Worm (Caenorhabditis elegans) whole organism, mixed stage, embryonic: ENCODE measurements around the gene gly-1.
A peak's percentile ranks its signal among the peaks of the same experiment; 100 is the strongest.

Experiments used
- M03D4.4 ChIP-seq: sonication (generic microtip); optimal IDR thresholded peaks from 2 replicates; lab custom pipeline; 2017; ENCODE audit warnings: mild to moderate bottlenecking, missing genetic modification characterization, missing compliant biosample characterization
- ceh-39 ChIP-seq: fragments of 150-350 bp; optimal IDR thresholded peaks from 2 replicates; lab custom pipeline; 2014; ENCODE audit warnings: missing biosample characterization, missing genetic modification characterization
- ceh-43 ChIP-seq: fragments of 200-800 bp; sonication (Bioruptor generic); optimal IDR thresholded peaks from 2 replicates; lab custom pipeline; 2018; ENCODE audit warnings: mild to moderate bottlenecking, missing genetic modification characterization, moderate library complexity, missing compliant biosample characterization
- ceh-83 ChIP-seq: fragments of 200-800 bp; sonication (Bioruptor generic); optimal IDR thresholded peaks from 2 replicates; lab custom pipeline; 2018; ENCODE audit warnings: mild to moderate bottlenecking, missing genetic modification characterization, missing compliant biosample characterization
- ces-1 ChIP-seq: fragments of 150-350 bp; optimal IDR thresholded peaks from 2 replicates; lab custom pipeline; 2014; ENCODE audit warnings: missing biosample characterization, missing genetic modification reagents, missing genetic modification characterization
- cnd-1 ChIP-seq: fragments of 200-800 bp; sonication (Bioruptor generic); optimal IDR thresholded peaks from 2 replicates; lab custom pipeline; 2018; ENCODE audit warnings: mild to moderate bottlenecking, missing genetic modification characterization, missing compliant biosample characterization
- drap-1 ChIP-seq: fragments of 200-800 bp; sonication (Bioruptor generic); optimal IDR thresholded peaks from 3 replicates; lab custom pipeline; 2018; ENCODE audit warnings: mild to moderate bottlenecking, missing genetic modification characterization, missing compliant biosample characterization
- elt-1 ChIP-seq: sonication (generic microtip); optimal IDR thresholded peaks from 2 replicates; lab custom pipeline; 2017; ENCODE audit warnings: missing genetic modification characterization, mild to moderate bottlenecking, missing compliant biosample characterization, antibody characterized with exemption, moderate library complexity, borderline replicate concordance; ENCODE audit not compliant: insufficient read depth
- elt-3 ChIP-seq: fragments of 150-350 bp; optimal IDR thresholded peaks from 2 replicates; lab custom pipeline; 2014; ENCODE audit warnings: missing biosample characterization, missing genetic modification characterization
- flh-1 ChIP-seq: fragments of 200-800 bp; sonication (Bioruptor generic); optimal IDR thresholded peaks from 2 replicates; lab custom pipeline; 2018; ENCODE audit warnings: mild to moderate bottlenecking, missing genetic modification characterization, moderate library complexity, missing compliant biosample characterization
- ham-2 ChIP-seq: fragments of 200-800 bp; sonication (Bioruptor generic); optimal IDR thresholded peaks from 2 replicates; lab custom pipeline; 2018; ENCODE audit warnings: mild to moderate bottlenecking, missing genetic modification characterization, missing compliant biosample characterization
- hlh-1 ChIP-seq: fragments of 150-350 bp; optimal IDR thresholded peaks from 2 replicates; lab custom pipeline; 2014; ENCODE audit warnings: missing biosample characterization, missing genetic modification reagents, missing genetic modification characterization
- lin-13 ChIP-seq: fragments of 150-350 bp; optimal IDR thresholded peaks from 2 replicates; lab custom pipeline; 2014; ENCODE audit warnings: missing biosample characterization, missing genetic modification characterization
- lsy-2 ChIP-seq: fragments of 150-350 bp; optimal IDR thresholded peaks from 2 replicates; lab custom pipeline; 2014; ENCODE audit warnings: missing biosample characterization, missing genetic modification characterization
- mab-5 ChIP-seq: fragments of 150-350 bp; optimal IDR thresholded peaks from 2 replicates; lab custom pipeline; 2014; ENCODE audit warnings: missing biosample characterization, missing genetic modification characterization
- mep-1 ChIP-seq: fragments of 150-350 bp; optimal IDR thresholded peaks from 2 replicates; lab custom pipeline; 2017; ENCODE audit warnings: missing biosample characterization, missing genetic modification reagents, missing genetic modification characterization, inconsistent platforms
- nhr-12 ChIP-seq: fragments of 150-350 bp; optimal IDR thresholded peaks from 2 replicates; lab custom pipeline; 2014; ENCODE audit warnings: missing biosample characterization, missing genetic modification characterization
- nhr-2 ChIP-seq: fragments of 150-350 bp; optimal IDR thresholded peaks from 2 replicates; lab custom pipeline; 2014; ENCODE audit warnings: missing biosample characterization, missing genetic modification characterization
- nhr-237 ChIP-seq: fragments of 150-350 bp; optimal IDR thresholded peaks from 2 replicates; lab custom pipeline; 2014; ENCODE audit warnings: missing biosample characterization, missing genetic modification characterization
- nhr-28 ChIP-seq: fragments of 150-350 bp; optimal IDR thresholded peaks from 2 replicates; lab custom pipeline; 2014; ENCODE audit warnings: missing biosample characterization, missing genetic modification characterization
- nhr-76 ChIP-seq: sonication (generic microtip); optimal IDR thresholded peaks from 2 replicates; lab custom pipeline; 2017; ENCODE audit warnings: missing biosample characterization, missing genetic modification characterization
- pha-4 ChIP-seq: fragments of 150-350 bp; optimal IDR thresholded peaks from 2 replicates; lab custom pipeline; 2018; ENCODE audit warnings: missing biosample characterization, missing genetic modification reagents, missing genetic modification characterization
- snpc-4 ChIP-seq: fragments of 150-350 bp; optimal IDR thresholded peaks from 2 replicates; lab custom pipeline; 2014; ENCODE audit warnings: missing biosample characterization, missing genetic modification characterization
- sptf-1 ChIP-seq: sonication (generic microtip); optimal IDR thresholded peaks from 2 replicates; lab custom pipeline; 2017; ENCODE audit warnings: mild to moderate bottlenecking, missing genetic modification characterization, moderate library complexity, missing compliant biosample characterization
- tbx-8 ChIP-seq: fragments of 200-800 bp; sonication (Bioruptor generic); optimal IDR thresholded peaks from 2 replicates; lab custom pipeline; 2018; ENCODE audit warnings: mild to moderate bottlenecking, missing genetic modification characterization, moderate library complexity, missing compliant biosample characterization
- unc-120 ChIP-seq: sonication (generic microtip); optimal IDR thresholded peaks from 2 replicates; lab custom pipeline; 2017; ENCODE audit warnings: missing genetic modification characterization, missing compliant biosample characterization; ENCODE audit not compliant: poor library complexity, severe bottlenecking
- unc-39 ChIP-seq: fragments of 150-350 bp; optimal IDR thresholded peaks from 2 replicates; lab custom pipeline; 2014; ENCODE audit warnings: missing biosample characterization, missing genetic modification characterization
- unc-62 ChIP-seq: fragments of 150-350 bp; optimal IDR thresholded peaks from 2 replicates; lab custom pipeline; 2014; ENCODE audit warnings: missing biosample characterization, missing genetic modification reagents, missing genetic modification characterization
- zip-8 ChIP-seq: fragments of 150-350 bp; optimal IDR thresholded peaks from 2 replicates; lab custom pipeline; 2014; ENCODE audit warnings: missing biosample characterization, missing genetic modification characterization
- ztf-11 ChIP-seq: fragments of 150-350 bp; optimal IDR thresholded peaks from 2 replicates; lab custom pipeline; 2014; ENCODE audit warnings: missing biosample characterization, missing genetic modification characterization

The gly-1 gene

DNA sequence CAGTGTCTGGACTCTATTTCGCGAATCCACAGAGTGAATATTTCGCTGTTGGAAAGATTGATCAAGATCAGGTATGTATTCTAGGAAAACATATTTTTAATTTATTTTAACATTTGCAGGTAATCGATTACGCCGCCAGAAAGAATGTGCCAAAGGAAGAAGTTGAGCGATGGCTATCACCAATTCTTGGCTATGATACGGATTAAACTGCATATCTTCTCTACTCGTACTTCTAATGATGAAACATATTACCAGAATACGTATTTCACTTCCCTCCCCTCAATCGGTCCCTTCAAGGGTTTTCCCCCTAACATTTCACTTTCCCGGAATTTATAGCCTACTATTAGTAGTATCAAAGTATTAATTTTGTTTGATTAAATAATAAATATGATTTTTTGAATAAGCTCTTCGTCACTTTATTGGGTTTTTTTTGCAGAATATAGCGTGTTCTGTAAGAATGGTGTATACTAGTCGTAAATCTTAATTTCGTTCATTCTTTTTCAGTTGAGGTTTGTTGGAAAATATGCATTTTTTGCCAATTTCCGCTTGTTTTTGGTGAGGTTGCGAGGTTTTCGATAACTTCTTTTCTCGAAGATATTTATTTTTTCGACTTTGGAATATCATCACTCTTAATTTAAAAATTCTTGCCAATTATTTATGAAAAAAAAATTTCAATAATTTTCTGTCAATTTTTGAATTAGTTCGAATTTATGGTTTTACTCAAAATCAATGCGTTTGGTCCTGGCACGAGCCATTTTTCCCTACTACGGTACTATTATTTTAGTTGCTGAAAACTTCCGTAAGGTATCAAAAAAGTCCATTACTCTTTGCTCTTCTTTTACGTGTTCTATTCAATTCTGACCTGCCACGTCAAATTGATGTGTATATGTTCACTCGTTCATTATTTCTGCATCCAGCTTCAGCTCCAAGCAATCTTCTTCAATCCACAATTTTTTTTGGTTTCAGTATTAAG is 29.0 kb upstream of the gly-1 start:
- TF ChIP-seq nhr-12 (tag; lab: Kevin White, UChicago) (no peak), M03D4.4 (no peak), snpc-4 (tag; lab: Kevin White, UChicago) (no peak), unc-120 (tag; lab: Kevin White, UChicago) (no peak), ztf-11 (tag; lab: Kevin White, UChicago) (no peak), ham-2 (no peak), drap-1 (no peak), nhr-237 (tag; lab: Kevin White, UChicago) (no peak), elt-3 (tag; lab: Kevin White, UChicago) (no peak), lsy-2 (no peak), pha-4 (tag; lab: Kevin White, UChicago) (no peak), sptf-1 (tag; lab: Kevin White, UChicago) (no peak), ceh-83 (GFP tag; lab: Kevin White, UChicago) (no peak), hlh-1 (tag; lab: Kevin White, UChicago) (no peak), tbx-8 (GFP tag; lab: Kevin White, UChicago) (no peak), nhr-76 (no peak), lin-13 (tag; lab: Kevin White, UChicago) (no peak), ces-1 (no peak), nhr-28 (tag; lab: Kevin White, UChicago) (no peak), ceh-39 (tag; lab: Kevin White, UChicago) (no peak)

DNA sequence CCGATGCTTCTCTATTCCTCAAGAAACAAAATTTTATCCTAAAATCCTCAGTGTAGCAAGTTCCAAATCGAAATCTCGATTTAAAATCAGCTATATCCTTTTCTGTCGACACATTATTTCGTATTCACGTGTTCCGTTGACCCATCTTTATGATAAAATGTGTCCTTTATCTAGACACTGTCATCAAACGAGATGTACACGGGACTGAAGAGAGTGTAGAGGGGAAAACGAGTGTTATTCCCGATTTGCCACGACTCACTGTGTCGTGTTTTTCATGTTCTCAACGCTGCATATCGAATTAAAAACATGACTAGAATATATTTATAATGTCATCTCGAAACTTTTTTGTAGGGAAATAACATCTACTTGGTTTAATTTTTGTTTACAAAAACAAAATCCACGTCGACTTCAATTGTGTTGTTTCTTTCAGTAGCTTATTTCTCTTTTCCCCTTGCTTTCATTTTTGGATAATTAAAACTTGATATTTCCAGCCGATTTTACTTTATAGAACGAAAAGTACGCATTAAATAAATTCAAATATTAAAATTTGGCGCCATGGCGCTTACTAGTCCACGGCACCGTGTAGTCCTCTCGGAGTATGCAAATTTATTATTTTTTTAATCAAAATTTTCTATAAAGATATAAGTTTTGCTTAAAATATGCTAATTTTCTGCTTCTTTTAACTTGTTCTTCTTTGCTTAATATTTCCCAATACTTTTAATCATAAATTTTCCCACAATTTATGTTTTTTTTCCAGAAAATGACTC is 24.0 kb upstream of the gly-1 start, which contains the start of gene metr-1:
Gene metr-1, plus strand, starts transcription at position 758 of the 767 bp plus-strand sequence.
- peak; percentile 16 for TF ChIP-seq ham-2
- no peak for TF ChIP-seq elt-3 (tag; lab: Kevin White, UChicago)
- TF ChIP-seq elt-1 (tag; lab: Kevin White, UChicago) = peak; percentile 88
- TF ChIP-seq mab-5 (tag; lab: Kevin White, UChicago) = no peak
- no peak for TF ChIP-seq snpc-4 (tag; lab: Kevin White, UChicago)

DNA sequence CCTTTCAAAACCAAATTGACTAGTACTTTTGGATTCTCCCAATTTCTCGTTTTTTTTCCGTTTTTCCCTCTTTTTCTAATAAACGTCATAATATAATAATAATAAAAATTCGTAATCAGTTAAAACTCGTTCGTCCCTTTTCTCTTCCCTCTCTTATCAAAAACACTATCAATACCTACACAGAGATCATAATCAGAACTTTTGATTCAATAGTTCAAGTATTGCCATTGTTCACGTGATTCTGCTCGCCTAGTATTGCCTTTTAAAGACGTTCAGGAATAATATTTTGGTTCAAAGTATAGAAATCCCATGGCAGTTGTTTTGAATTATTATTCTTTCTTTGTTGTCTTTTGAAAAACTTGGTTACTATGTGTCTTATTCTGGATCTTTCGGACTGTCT is 22.7 kb upstream of the gly-1 start:
- TF ChIP-seq ham-2 = no peak
- TF ChIP-seq drap-1 = no peak
- no peak for TF ChIP-seq cnd-1 (tag; lab: Kevin White, UChicago)
- no peak for TF ChIP-seq nhr-12 (tag; lab: Kevin White, UChicago)
- no peak for TF ChIP-seq tbx-8 (GFP tag; lab: Kevin White, UChicago)
- TF ChIP-seq flh-1 (GFP tag; lab: Kevin White, UChicago) = no peak
- TF ChIP-seq lin-13 (tag; lab: Kevin White, UChicago) = no peak
- no peak for TF ChIP-seq mep-1
- TF ChIP-seq unc-62 (GFP tag; lab: Kevin White, UChicago) = no peak
- no peak for TF ChIP-seq unc-39 (tag; lab: Kevin White, UChicago)
- no peak for TF ChIP-seq pha-4 (tag; lab: Kevin White, UChicago)
- no peak for TF ChIP-seq nhr-28 (tag; lab: Kevin White, UChicago)
- no peak for TF ChIP-seq elt-3 (tag; lab: Kevin White, UChicago)

DNA sequence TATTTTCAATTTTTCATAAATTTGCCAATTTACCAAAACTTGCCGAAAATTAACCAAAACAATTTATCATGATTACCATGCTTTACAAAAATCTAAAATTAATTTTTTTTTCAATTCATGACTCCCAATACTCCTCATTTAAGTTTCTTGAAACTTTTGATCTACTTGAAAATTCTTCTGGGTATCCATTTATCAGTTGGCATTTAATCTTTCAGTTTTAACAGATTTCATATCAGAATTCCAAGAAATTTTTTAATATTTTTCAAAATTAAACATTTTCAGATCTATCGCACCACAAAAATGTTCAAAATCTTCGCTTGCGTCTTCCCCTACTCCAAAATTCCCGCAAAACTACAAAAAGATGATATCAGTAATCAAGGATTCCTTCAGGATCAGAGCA is 21.9 kb upstream of the gly-1 start, which contains the start of gene Y19D2B.2:
Gene Y19D2B.2, plus strand, starts transcription at position 301 of the 400 bp plus-strand sequence.
- TF ChIP-seq nhr-12 (tag; lab: Kevin White, UChicago) = no peak
- no peak for TF ChIP-seq ces-1
- TF ChIP-seq elt-1 (tag; lab: Kevin White, UChicago) = no peak
- no peak for TF ChIP-seq nhr-28 (tag; lab: Kevin White, UChicago)
- no peak for TF ChIP-seq mab-5 (tag; lab: Kevin White, UChicago)
- TF ChIP-seq unc-62 (GFP tag; lab: Kevin White, UChicago) = no peak
- no peak for TF ChIP-seq ceh-83 (GFP tag; lab: Kevin White, UChicago)
- no peak for TF ChIP-seq lsy-2
- TF ChIP-seq ham-2 = no peak
- no peak for TF ChIP-seq pha-4 (tag; lab: Kevin White, UChicago)
- TF ChIP-seq ceh-43 (GFP tag; lab: Kevin White, UChicago) = no peak
- no peak for TF ChIP-seq drap-1
- no peak for TF ChIP-seq flh-1 (GFP tag; lab: Kevin White, UChicago)
- no peak for TF ChIP-seq M03D4.4
- TF ChIP-seq nhr-2 (tag; lab: Kevin White, UChicago) = no peak
- no peak for TF ChIP-seq zip-8 (tag; lab: Kevin White, UChicago)
